Worm (Caenorhabditis elegans): ENCODE results near the gene T25D1.3.

- TF ChIP-seq nhr-77 (tag; optimal IDR thresholded peaks at IDR 0.05) (no peak), jun-1 (tag; optimal IDR thresholded peaks at IDR 0.05) (no peak), elt-3 (tag; optimal IDR thresholded peaks at IDR 0.05) (no peak), nhr-11 (tag; optimal IDR thresholded peaks at IDR 0.05) (no peak), lin-39 (tag; optimal IDR thresholded peaks at IDR 0.05) (no peak), pha-4 (tag; optimal IDR thresholded peaks at IDR 0.05) (no peak)
These were observed 20.1 kb upstream of the T25D1.3 start for ce11 chrX:16485322-16485721.
